Worm (Caenorhabditis elegans): ENCODE results near the gene F08B12.4.

F08B12.4 gene

DNA sequence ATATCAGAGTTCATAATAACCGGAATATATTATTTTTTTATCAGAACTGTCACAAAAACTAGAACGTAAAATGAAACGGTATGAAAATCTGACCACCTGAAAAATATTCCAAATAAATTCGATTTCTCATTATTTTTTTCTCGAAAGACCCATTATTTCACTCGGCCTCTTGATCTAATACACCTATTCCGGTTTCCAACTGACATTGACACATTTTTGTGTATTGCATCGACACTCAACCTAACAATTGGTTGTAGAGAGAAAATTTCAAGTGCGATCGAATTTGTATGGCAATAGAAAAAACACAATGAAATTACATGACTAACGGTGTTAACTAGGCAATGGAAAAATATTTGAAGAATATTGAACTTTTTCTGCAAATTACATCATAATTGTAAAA is 21.6 kb downstream of the F08B12.4 start:
- TF ChIP-seq egl-27 (tag; optimal IDR thresholded peaks at IDR 0.05) = no peak
- no peak for TF ChIP-seq nhr-76 (tag; optimal IDR thresholded peaks at IDR 0.05)
- TF ChIP-seq hmg-1.1 (GFP tag; IDR thresholded peaks at IDR 0.05) = no peak
- no peak for TF ChIP-seq gei-8 (GFP tag; optimal IDR thresholded peaks at IDR 0.05)
- TF ChIP-seq lin-39 (tag; optimal IDR thresholded peaks at IDR 0.05) = no peak
- TF ChIP-seq cey-2 (tag; optimal IDR thresholded peaks at IDR 0.05; ENCODE audit: borderline replicate concordance, insufficient read depth) = no peak
- no peak for TF ChIP-seq unc-130 (GFP tag; optimal IDR thresholded peaks at IDR 0.05)
- TF ChIP-seq daf-19 (GFP tag; conservative IDR thresholded peaks at IDR 0.05) = no peak
- no peak for TF ChIP-seq nhr-102 (tag; optimal IDR thresholded peaks at IDR 0.05)
- no peak for TF ChIP-seq lir-3 (tag; optimal IDR thresholded peaks at IDR 0.05)
- no peak for TF ChIP-seq mxl-2 (GFP tag; conservative IDR thresholded peaks at IDR 0.05)
- TF ChIP-seq lin-15B (tag; optimal IDR thresholded peaks at IDR 0.05) = no peak
- no peak for TF ChIP-seq F44E2.7 (GFP tag; IDR thresholded peaks at IDR 0.05)
- TF ChIP-seq lsy-2 (tag; optimal IDR thresholded peaks at IDR 0.05) = no peak
- TF ChIP-seq lin-1 (GFP tag; IDR thresholded peaks at IDR 0.05) = no peak
- TF ChIP-seq ctbp-1 (GFP tag; IDR thresholded peaks at IDR 0.05) = no peak
- no peak for TF ChIP-seq mdl-1 (tag; optimal IDR thresholded peaks at IDR 0.05)

DNA sequence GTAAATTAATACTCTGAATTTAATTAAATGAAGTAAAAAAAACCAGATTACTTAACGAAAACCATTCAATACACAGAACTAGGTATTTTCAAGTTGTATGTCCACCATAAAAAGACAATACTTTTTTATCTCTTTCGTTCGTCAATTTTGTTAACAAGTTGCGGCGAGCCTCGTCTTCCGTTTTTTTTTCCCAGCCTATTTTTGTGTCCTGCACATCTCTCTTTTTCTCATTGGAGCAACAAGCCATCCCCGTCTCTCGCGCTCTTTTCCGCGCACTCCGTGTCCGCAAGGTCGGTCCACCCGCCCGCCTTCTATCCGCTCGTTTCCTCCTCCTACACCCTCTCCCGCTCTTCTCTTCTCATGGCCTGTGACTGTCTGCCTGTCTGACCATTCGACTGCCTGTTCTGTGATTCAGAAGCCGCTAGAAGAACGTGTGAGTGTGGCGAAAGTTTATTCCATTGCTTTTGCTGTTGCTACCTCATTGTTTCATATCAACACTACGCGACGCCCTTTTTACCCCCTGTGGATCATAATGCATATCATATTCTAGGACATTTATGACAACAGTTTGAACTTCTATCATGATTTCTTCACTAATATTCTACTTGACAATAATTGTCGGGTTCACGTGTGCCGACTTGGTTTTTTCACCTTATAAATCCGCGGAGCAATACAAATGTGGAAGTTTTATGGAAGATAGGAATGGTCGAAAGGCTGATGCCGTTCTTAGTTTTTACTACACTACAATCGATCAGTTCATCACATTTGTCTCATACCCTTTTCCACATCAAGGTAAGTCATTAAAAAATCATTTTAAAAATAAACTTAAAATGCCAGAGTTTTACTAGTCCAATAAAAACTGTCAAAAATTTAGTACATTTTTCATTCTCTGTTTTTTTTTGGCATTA is 22.7 kb downstream of the F08B12.4 start, which contains the start of the genes F08B12.11 and prmn-1:
Gene F08B12.11, plus strand, starts transcription at position 521 of the 908 bp plus-strand sequence.
Gene prmn-1, plus strand, starts transcription at position 551 of the 908 bp plus-strand sequence.
- TF ChIP-seq unc-62 (GFP tag; optimal IDR thresholded peaks at IDR 0.05 in 1 of 2) (peak in 1 of 2 experiments; percentile 96), unc-62 (tag; optimal IDR thresholded peaks at IDR 0.05) (no peak), mdt-29 (GFP tag; IDR thresholded peaks at IDR 0.05) (no peak), hmg-1.1 (GFP tag; IDR thresholded peaks at IDR 0.05) (no peak), daf-12 (tag; optimal IDR thresholded peaks at IDR 0.05) (no peak), madf-9 (GFP tag; conservative IDR thresholded peaks at IDR 0.05) (0 out of 2 replicates have a peak, but pooled peaks have one; percentile 56), tra-1 (GFP tag; IDR thresholded peaks at IDR 0.05) (no peak), Y105C5A.15 (GFP tag; IDR thresholded peaks at IDR 0.05) (no peak), zfp-3 (GFP tag; conservative IDR thresholded peaks at IDR 0.05) (no peak), spr-1 (tag; optimal IDR thresholded peaks at IDR 0.05) (peak; percentile 7), mxl-3 (GFP tag; optimal IDR thresholded peaks at IDR 0.05) (peak; percentile 44), tag-97 (GFP tag; IDR thresholded peaks at IDR 0.05) (0 out of 2 replicates have a peak, but pooled peaks have one; percentile 46), mdl-1 (tag; optimal IDR thresholded peaks at IDR 0.05) (peak in 1 of 2 experiments; percentile 21), hlh-11 (tag; optimal IDR thresholded peaks at IDR 0.05) (peak; percentile 26), aha-1 (tag) (peak; percentile 74), set-16 (GFP tag; IDR thresholded peaks at IDR 0.05) (peak; percentile 87), ceh-82 (tag; optimal IDR thresholded peaks at IDR 0.05) (no peak), hlh-30 (tag; optimal IDR thresholded peaks at IDR 0.05; ENCODE audit: insufficient read depth) (peak; percentile 19), F26F4.8 (GFP tag; conservative IDR thresholded peaks at IDR 0.05) (no peak), attf-4 (tag; optimal IDR thresholded peaks at IDR 0.05) (no peak), ZK337.2 (GFP tag; IDR thresholded peaks at IDR 0.05) (no peak), ctbp-1 (GFP tag; IDR thresholded peaks at IDR 0.05) (no peak), nhr-10 (tag; optimal IDR thresholded peaks at IDR 0.05) (no peak)

DNA sequence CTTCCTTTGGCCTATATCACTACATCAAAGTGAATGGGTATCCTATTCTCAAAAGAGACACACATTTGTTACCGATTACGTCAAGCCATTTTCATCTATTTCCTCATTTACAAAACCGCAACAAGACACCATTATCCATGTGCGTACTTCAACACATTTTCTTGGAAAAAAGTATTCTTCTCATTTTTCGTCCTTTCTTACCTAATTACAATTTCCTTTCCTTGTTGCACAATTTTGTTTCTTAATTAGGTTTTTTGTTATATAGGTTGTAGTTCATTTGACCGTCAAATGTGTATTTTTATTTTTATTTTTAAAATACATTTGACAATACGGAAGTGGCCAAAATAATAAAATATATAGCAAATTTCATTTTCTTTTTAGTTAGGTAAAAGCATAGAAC is 24.2 kb downstream of the F08B12.4 start:
- TF ChIP-seq jun-1 (tag; optimal IDR thresholded peaks at IDR 0.05) (no peak), lsy-2 (tag; optimal IDR thresholded peaks at IDR 0.05) (peak in 1 of 2 experiments; percentile 21), ces-1 (GFP tag; optimal IDR thresholded peaks at IDR 0.05) (peak; percentile 54), unc-62 (GFP tag; optimal IDR thresholded peaks at IDR 0.05 in 1 of 2) (peak in 1 of 2 experiments; percentile 29), unc-62 (tag; optimal IDR thresholded peaks at IDR 0.05) (no peak)

All from whole organism, L4 larva.